Worm (Caenorhabditis elegans): ENCODE measurements around the gene F49C12.12.

ce11 chrIV:9367852-9368627 lies 47.2 kb upstream of the F49C12.12 start:
- no peak for TF ChIP-seq pqm-1 (tag; optimal IDR thresholded peaks at IDR 0.05)
- no peak for TF ChIP-seq C04F5.9 (tag; optimal IDR thresholded peaks at IDR 0.05)
- no peak for TF ChIP-seq nhr-84 (tag; optimal IDR thresholded peaks at IDR 0.05)
- no peak for TF ChIP-seq nhr-77 (tag; optimal IDR thresholded peaks at IDR 0.05)
- TF ChIP-seq nhr-237 (tag; optimal IDR thresholded peaks at IDR 0.05), result no peak
- TF ChIP-seq aha-1 (tag; optimal IDR thresholded peaks at IDR 0.05), result no peak
- TF ChIP-seq nhr-11 (tag; optimal IDR thresholded peaks at IDR 0.05), result no peak
- no peak for TF ChIP-seq ceh-63 (GFP tag; optimal IDR thresholded peaks at IDR 0.05)
- TF ChIP-seq ama-1 (optimal IDR thresholded peaks at IDR 0.05), result no peak
- no peak for TF ChIP-seq isw-1 (GFP tag; IDR thresholded peaks at IDR 0.05)
- TF ChIP-seq nhr-90 (tag; optimal IDR thresholded peaks at IDR 0.05; ENCODE audit: poor library complexity), result no peak
- no peak for TF ChIP-seq ztf-11 (tag; optimal IDR thresholded peaks at IDR 0.05)

All from whole organism, L1 larva.